Fruit fly (Drosophila melanogaster) whole organism, prepupa: ENCODE results near the gene CG15544.

ENCODE experiments used
- CG10669 ChIP-seq: fragments of 200-800 bp; sonication (Bioruptor generic); optimal IDR thresholded peaks from 3 replicates; lab custom pipeline; 2018; ENCODE audit warnings: missing biosample characterization, mild to moderate bottlenecking, missing genetic modification characterization, moderate library complexity
- CG11294 ChIP-seq: fragments of 200-800 bp; sonication (Bioruptor generic); IDR thresholded peaks from 2 replicates; pipeline ENCODE4 v1.3.6; 2022; ENCODE audit warnings: missing biosample characterization, missing genetic modification characterization
- CG34406 ChIP-seq: fragments of 200-800 bp; sonication (Bioruptor generic); optimal IDR thresholded peaks from 3 replicates; lab custom pipeline; 2016; ENCODE audit warnings: missing biosample characterization, missing genetic modification characterization
- CG6854 ChIP-seq: fragments of 200-800 bp; sonication (Bioruptor generic); optimal IDR thresholded peaks from 2 replicates; lab custom pipeline; 2017; ENCODE audit warnings: missing biosample characterization, mild to moderate bottlenecking, missing genetic modification characterization
- esn ChIP-seq: fragments of 200-800 bp; sonication (Bioruptor generic); optimal IDR thresholded peaks from 2 replicates; lab custom pipeline; 2016; ENCODE audit warnings: missing biosample characterization, mild to moderate bottlenecking, missing genetic modification characterization, moderate library complexity
- fd59A ChIP-seq: fragments of 200-800 bp; sonication (Bioruptor generic); optimal IDR thresholded peaks from 2 replicates; lab custom pipeline; 2017; ENCODE audit warnings: missing biosample characterization, mild to moderate bottlenecking, missing genetic modification characterization, missing genetic modification reagents
- net ChIP-seq: fragments of 200-800 bp; sonication (Bioruptor generic); optimal IDR thresholded peaks from 3 replicates; lab custom pipeline; 2016; ENCODE audit warnings: missing biosample characterization, missing genetic modification characterization

The CG15544 gene

dm6 chr3R:30890045-30890444 is 62.4 kb downstream of the CG15544 start (continued):
- TF ChIP-seq CG34406 (GFP tag; lab: Kevin White, UChicago): no peak
- TF ChIP-seq CG10669 (GFP tag; lab: Kevin White, UChicago): no peak
- TF ChIP-seq net: no peak
- no peak for TF ChIP-seq CG6854
- TF ChIP-seq fd59A (GFP tag; lab: Kevin White, UChicago): no peak
- TF ChIP-seq esn (GFP tag; lab: Kevin White, UChicago): no peak
- peak; percentile 69 for TF ChIP-seq CG11294 (GFP tag; lab: Robert Waterston, UW)
